Worm (Caenorhabditis elegans) whole organism, L4/young adult: ENCODE data around the gene daf-14.

Experiments used
- W03F9.2 ChIP-seq: fragments of 150-350 bp; optimal IDR thresholded peaks from 2 replicates; lab custom pipeline; 2014; ENCODE audit warnings: missing biosample characterization, missing genetic modification characterization
- dao-5 ChIP-seq: sonication (generic microtip); optimal IDR thresholded peaks from 2 replicates; lab custom pipeline; 2016; ENCODE audit warnings: missing genotype, missing genetic modification characterization, moderate library complexity, missing compliant biosample characterization
- him-1 ChIP-seq: sonication (generic microtip); optimal IDR thresholded peaks from 2 replicates; lab custom pipeline; 2016; ENCODE audit warnings: missing genotype, missing genetic modification reagents, missing genetic modification characterization, missing compliant biosample characterization

- TF ChIP-seq him-1 (tag; lab: Kevin White, UChicago), result no peak
- no peak for TF ChIP-seq dao-5 (tag; lab: Kevin White, UChicago)
- TF ChIP-seq W03F9.2 (tag; lab: Kevin White, UChicago), result no peak
These were observed 23.4 kb downstream of the daf-14 start, which contains the start of gene Y43C5A.3 for ce11 chrIV:10273781-10274313.
